Worm (Caenorhabditis elegans) whole organism, late embryonic: Measurements from ENCODE around the gene abhd-5.1.

Experiments used
- C08G9.2 ChIP-seq: sonication (generic microtip); optimal IDR thresholded peaks from 2 replicates; lab custom pipeline; 2016; ENCODE audit warnings: mild to moderate bottlenecking, missing genetic modification characterization, moderate library complexity, missing compliant biosample characterization
- C38D4.7 ChIP-seq: fragments of 200-800 bp; sonication (Bioruptor generic); optimal IDR thresholded peaks from 2 replicates; lab custom pipeline; 2018; ENCODE audit warnings: mild to moderate bottlenecking, missing genetic modification characterization, moderate library complexity, missing compliant biosample characterization
- T23F11.4 ChIP-seq: fragments of 200-800 bp; sonication (Bioruptor generic); optimal IDR thresholded peaks from 2 replicates; lab custom pipeline; 2018; ENCODE audit warnings: mild to moderate bottlenecking, missing genetic modification characterization, missing compliant biosample characterization
- ama-1 ChIP-seq: fragments of 150-350 bp; optimal IDR thresholded peaks from 2 replicates; lab custom pipeline; 2014
- ceh-18 ChIP-seq: sonication (generic microtip); optimal IDR thresholded peaks from 2 replicates; lab custom pipeline; 2016; ENCODE audit warnings: missing genetic modification characterization, missing compliant biosample characterization
- ceh-19 ChIP-seq: fragments of 200-800 bp; sonication (Bioruptor generic); optimal IDR thresholded peaks from 2 replicates; lab custom pipeline; 2018; ENCODE audit warnings: mild to moderate bottlenecking, missing genetic modification characterization, missing compliant biosample characterization
- ceh-22 ChIP-seq: sonication (generic microtip); optimal IDR thresholded peaks from 2 replicates; lab custom pipeline; 2017; ENCODE audit warnings: missing biosample characterization, missing genetic modification characterization
- ceh-30 ChIP-seq: fragments of 150-350 bp; optimal IDR thresholded peaks from 2 replicates; lab custom pipeline; 2014; ENCODE audit warnings: missing biosample characterization, missing genetic modification characterization
- ceh-31 ChIP-seq: sonication (generic microtip); optimal IDR thresholded peaks from 2 replicates; lab custom pipeline; 2016; ENCODE audit warnings: missing genetic modification characterization, missing compliant biosample characterization
- ceh-48 ChIP-seq: sonication (generic microtip); optimal IDR thresholded peaks from 2 replicates; lab custom pipeline; 2016; ENCODE audit warnings: missing genetic modification characterization, inconsistent platforms, missing compliant biosample characterization
- ceh-6 ChIP-seq: fragments of 200-800 bp; sonication (Bioruptor generic); optimal IDR thresholded peaks from 2 replicates; lab custom pipeline; 2018; ENCODE audit warnings: mild to moderate bottlenecking, missing genetic modification characterization, missing compliant biosample characterization
- ceh-9 ChIP-seq: sonication (generic microtip); optimal IDR thresholded peaks from 2 replicates; lab custom pipeline; 2016; ENCODE audit warnings: mild to moderate bottlenecking, missing genetic modification characterization, inconsistent platforms, missing compliant biosample characterization
- dve-1 ChIP-seq: sonication (generic microtip); optimal IDR thresholded peaks from 2 replicates; lab custom pipeline; 2017; ENCODE audit warnings: antibody characterized with exemption, mild to moderate bottlenecking, missing genetic modification characterization, missing compliant biosample characterization
- elt-2 ChIP-seq: sonication (generic microtip); optimal IDR thresholded peaks from 2 replicates; lab custom pipeline; 2016; ENCODE audit warnings: missing genetic modification reagents, missing genetic modification characterization, missing compliant biosample characterization
- elt-4 ChIP-seq: sonication (generic microtip); optimal IDR thresholded peaks from 2 replicates; lab custom pipeline; 2016; ENCODE audit warnings: missing genetic modification characterization, missing compliant biosample characterization
- ets-4 ChIP-seq: sonication (generic microtip); optimal IDR thresholded peaks from 2 replicates; lab custom pipeline; 2016; ENCODE audit warnings: missing genetic modification characterization, missing compliant biosample characterization
- eyg-1 ChIP-seq: sonication (generic microtip); optimal IDR thresholded peaks from 2 replicates; lab custom pipeline; 2016; ENCODE audit warnings: missing genotype, missing genetic modification characterization, missing compliant biosample characterization
- fax-1 ChIP-seq: sonication (generic microtip); optimal IDR thresholded peaks from 2 replicates; lab custom pipeline; 2016; ENCODE audit warnings: missing genotype, missing genetic modification characterization, missing compliant biosample characterization
- fkh-10 ChIP-seq: fragments of 150-350 bp; optimal IDR thresholded peaks from 2 replicates; lab custom pipeline; 2014; ENCODE audit warnings: missing biosample characterization, missing genetic modification reagents, missing genetic modification characterization
- fkh-6 ChIP-seq: sonication (generic microtip); optimal IDR thresholded peaks from 2 replicates; lab custom pipeline; 2016; ENCODE audit warnings: missing genetic modification characterization, missing compliant biosample characterization
- hlh-15 ChIP-seq: sonication (generic microtip); optimal IDR thresholded peaks from 2 replicates; lab custom pipeline; 2016; ENCODE audit warnings: missing genetic modification characterization, missing compliant biosample characterization
- hlh-30 ChIP-seq: sonication (generic microtip); optimal IDR thresholded peaks from 2 replicates; lab custom pipeline; 2017; ENCODE audit warnings: antibody characterized with exemption, missing genetic modification characterization, missing compliant biosample characterization; ENCODE audit not compliant: insufficient read depth
- hlh-6 ChIP-seq: sonication (generic microtip); optimal IDR thresholded peaks from 2 replicates; lab custom pipeline; 2016; ENCODE audit warnings: missing genotype, missing genetic modification characterization, missing compliant biosample characterization
- hlh-8 ChIP-seq: sonication (generic microtip); optimal IDR thresholded peaks from 2 replicates; lab custom pipeline; 2016; ENCODE audit warnings: missing genotype, missing genetic modification characterization, missing compliant biosample characterization
- lin-11 ChIP-seq: fragments of 200-800 bp; sonication (Bioruptor generic); optimal IDR thresholded peaks from 2 replicates; lab custom pipeline; 2018; ENCODE audit warnings: mild to moderate bottlenecking, missing genetic modification characterization, missing compliant biosample characterization
- madf-2 ChIP-seq: sonication (generic microtip); optimal IDR thresholded peaks from 2 replicates; lab custom pipeline; 2017; ENCODE audit warnings: missing genetic modification characterization, missing compliant biosample characterization
- mec-3 ChIP-seq: sonication (generic microtip); optimal IDR thresholded peaks from 2 replicates; lab custom pipeline; 2016; ENCODE audit warnings: borderline replicate concordance, missing genetic modification characterization, missing compliant biosample characterization
- nhr-11 ChIP-seq: fragments of 150-350 bp; optimal IDR thresholded peaks from 2 replicates; lab custom pipeline; 2014; ENCODE audit warnings: missing biosample characterization, missing genetic modification characterization
- nhr-232 ChIP-seq: sonication (generic microtip); optimal IDR thresholded peaks from 2 replicates; lab custom pipeline; 2016; ENCODE audit warnings: missing genetic modification characterization, missing compliant biosample characterization
- odd-2 ChIP-seq: sonication (generic microtip); optimal IDR thresholded peaks from 2 replicates; lab custom pipeline; 2017; ENCODE audit warnings: antibody characterized with exemption, mild to moderate bottlenecking, missing genetic modification characterization, missing compliant biosample characterization
- pag-3 ChIP-seq: sonication (generic microtip); optimal IDR thresholded peaks from 2 replicates; lab custom pipeline; 2016; ENCODE audit warnings: missing compliant biosample characterization, missing genetic modification characterization, borderline replicate concordance
- pha-2 ChIP-seq: sonication (generic microtip); optimal IDR thresholded peaks from 2 replicates; lab custom pipeline; 2017; ENCODE audit warnings: mild to moderate bottlenecking, missing genetic modification characterization, missing compliant biosample characterization
- pqm-1 ChIP-seq: sonication (generic microtip); optimal IDR thresholded peaks from 2 replicates; lab custom pipeline; 2016; ENCODE audit warnings: missing genetic modification characterization, missing compliant biosample characterization
- rnt-1 ChIP-seq: sonication (generic microtip); optimal IDR thresholded peaks from 2 replicates; lab custom pipeline; 2016; ENCODE audit warnings: missing genetic modification characterization, missing compliant biosample characterization
- sdc-2 ChIP-seq: sonication (generic microtip); optimal IDR thresholded peaks from 2 replicates; lab custom pipeline; 2016; ENCODE audit warnings: missing genotype, missing genetic modification characterization, missing compliant biosample characterization
- syd-9 ChIP-seq: sonication (generic microtip); optimal IDR thresholded peaks from 2 replicates; lab custom pipeline; 2016; ENCODE audit warnings: mild to moderate bottlenecking, missing genetic modification characterization, moderate library complexity, missing compliant biosample characterization
- tbx-2 ChIP-seq: sonication (generic microtip); optimal IDR thresholded peaks from 2 replicates; lab custom pipeline; 2016; ENCODE audit warnings: missing genetic modification characterization, missing compliant biosample characterization
- tbx-7 ChIP-seq: sonication (generic microtip); optimal IDR thresholded peaks from 2 replicates; lab custom pipeline; 2016; ENCODE audit warnings: missing genotype, missing genetic modification characterization, missing compliant biosample characterization
- ttx-3 ChIP-seq: sonication (generic microtip); optimal IDR thresholded peaks from 2 replicates; lab custom pipeline; 2016; ENCODE audit warnings: missing genetic modification reagents, missing genetic modification characterization, missing compliant biosample characterization
- unc-3 ChIP-seq, 2 experiments: fragments of 200-800 bp in 1 of 2; sonication (Bioruptor generic) in 1 of 2; sonication (generic microtip) in 1 of 2; conservative IDR thresholded peaks in 1 of 2; optimal IDR thresholded peaks in 1 of 2; 2 replicates each; pipeline versions ENCODE4 v1.3.6 to Lab custom; 2016 to 2022; ENCODE audit warnings: missing compliant biosample characterization in 2 of 2, missing genetic modification characterization in 2 of 2, missing genetic modification reagents in 1 of 2
- unc-42 ChIP-seq: sonication (generic microtip); optimal IDR thresholded peaks from 2 replicates; lab custom pipeline; 2016; ENCODE audit warnings: missing genotype, missing genetic modification characterization, missing compliant biosample characterization
- unc-55 ChIP-seq: sonication (generic microtip); optimal IDR thresholded peaks from 2 replicates; lab custom pipeline; 2017; ENCODE audit warnings: missing biosample characterization, missing genetic modification reagents, missing genetic modification characterization
- zip-5 ChIP-seq: sonication (generic microtip); optimal IDR thresholded peaks from 2 replicates; lab custom pipeline; 2016; ENCODE audit warnings: missing genetic modification characterization, missing compliant biosample characterization

abhd-5.1 gene

ce11 chrV:4834277-4834676 is 13.2 kb upstream of the abhd-5.1 start, which contains the start of gene C37H5.14:
C37H5.14 (minus strand) TSS chrV:4834377.
- TF ChIP-seq hlh-15 (no peak), C08G9.2 (tag; lab: Kevin White, UChicago) (no peak), ceh-30 (tag; lab: Kevin White, UChicago) (no peak), ceh-6 (GFP tag; lab: Kevin White, UChicago) (no peak), fkh-6 (tag; lab: Kevin White, UChicago) (no peak), ceh-31 (tag; lab: Kevin White, UChicago) (no peak), nhr-11 (tag; lab: Kevin White, UChicago) (no peak), hlh-8 (tag; lab: Kevin White, UChicago) (no peak), mec-3 (no peak), fax-1 (tag; lab: Kevin White, UChicago) (no peak), pqm-1 (tag; lab: Kevin White, UChicago) (no peak), ama-1 (no peak), unc-42 (no peak), pag-3 (no peak)

DNA sequence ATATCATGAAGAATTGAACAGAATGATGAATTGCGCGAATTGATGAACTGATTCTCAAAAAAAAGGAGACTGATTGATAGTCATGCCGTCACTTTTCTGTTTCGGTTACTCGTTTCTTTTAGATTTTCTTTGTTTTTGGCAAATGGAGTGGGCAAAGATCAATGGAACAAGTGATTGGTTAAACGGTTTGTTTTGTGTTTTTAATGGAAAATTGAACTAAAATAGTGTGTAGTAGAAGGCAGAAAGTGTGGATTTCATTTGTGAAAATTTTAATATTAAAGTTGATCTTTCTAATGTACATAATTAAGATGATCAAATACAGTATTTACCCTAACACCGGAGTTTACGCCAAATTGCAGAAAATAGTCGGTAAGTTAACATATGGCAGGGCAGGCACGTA is 7.5 kb upstream of the abhd-5.1 start, which contains the start of gene nas-9:
nas-9 (minus strand) TSS at position 101 of the 400 bp plus-strand sequence.
- TF ChIP-seq unc-3 (GFP tag; conservative IDR thresholded peaks at IDR 0.05; lab: Robert Waterston, UW) (no peak), unc-3 (tag; optimal IDR thresholded peaks at IDR 0.05; lab: Kevin White, UChicago) (no peak), mec-3 (no peak), lin-11 (no peak), unc-55 (GFP tag; lab: Kevin White, UChicago) (no peak), hlh-8 (tag; lab: Kevin White, UChicago) (no peak), hlh-15 (no peak), dve-1 (no peak), zip-5 (no peak), tbx-7 (no peak), C08G9.2 (tag; lab: Kevin White, UChicago) (no peak), elt-4 (tag; lab: Kevin White, UChicago) (no peak), pag-3 (no peak), rnt-1 (tag; lab: Kevin White, UChicago) (no peak), ceh-22 (tag; lab: Kevin White, UChicago) (no peak), ets-4 (no peak), nhr-232 (tag; lab: Kevin White, UChicago) (no peak), odd-2 (tag; lab: Kevin White, UChicago) (no peak), elt-2 (tag; lab: Kevin White, UChicago) (no peak), madf-2 (tag; lab: Kevin White, UChicago) (no peak), ceh-6 (GFP tag; lab: Kevin White, UChicago) (no peak)

- no peak for TF ChIP-seq pqm-1 (tag; lab: Kevin White, UChicago)
- no peak for TF ChIP-seq zip-5
- no peak for TF ChIP-seq pha-2 (tag; lab: Kevin White, UChicago)
- TF ChIP-seq ets-4: no peak
- TF ChIP-seq eyg-1 (tag; lab: Kevin White, UChicago): no peak
- no peak for TF ChIP-seq ceh-9 (tag; lab: Kevin White, UChicago)
- TF ChIP-seq hlh-6 (tag; lab: Kevin White, UChicago): no peak
- no peak for TF ChIP-seq mec-3
- TF ChIP-seq fkh-10 (GFP tag; lab: Kevin White, UChicago): no peak
- no peak for TF ChIP-seq ceh-30 (tag; lab: Kevin White, UChicago)
- no peak for TF ChIP-seq elt-2 (tag; lab: Kevin White, UChicago)
- no peak for TF ChIP-seq unc-55 (GFP tag; lab: Kevin White, UChicago)
- TF ChIP-seq tbx-2 (tag; lab: Kevin White, UChicago): no peak
- no peak for TF ChIP-seq ceh-18 (tag; lab: Kevin White, UChicago)
- no peak for TF ChIP-seq elt-4 (tag; lab: Kevin White, UChicago)
- TF ChIP-seq ttx-3 (tag; lab: Kevin White, UChicago): no peak
Observed at ce11 chrV:4841179-4841578, 6.3 kb upstream of the abhd-5.1 start, which contains the start of gene cwp-1. cwp-1 (minus strand) TSS chrV:4841279.

DNA sequence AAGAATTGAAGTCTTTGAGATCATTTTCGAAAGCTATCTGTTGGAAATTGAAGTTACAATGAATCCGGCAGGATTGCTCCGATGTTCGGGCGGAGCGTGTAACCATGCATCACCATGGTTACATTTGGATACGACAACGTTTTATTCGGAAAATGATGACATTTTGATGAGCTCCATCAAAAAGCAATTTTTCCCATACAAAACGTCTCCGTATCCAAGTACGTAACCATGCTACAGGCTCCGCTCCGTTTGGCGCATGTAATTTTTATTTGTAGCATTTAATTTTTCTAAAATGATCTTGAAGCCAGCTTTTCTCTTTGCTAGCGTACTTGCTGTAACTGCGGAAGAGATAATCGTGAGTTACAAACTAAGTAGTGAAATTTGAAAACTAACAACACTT is 4.9 kb upstream of the abhd-5.1 start, which contains the start of the genes cwp-2 and cwp-3:
cwp-2 (minus strand) TSS at position 101 of the 400 bp plus-strand sequence.
cwp-3 (plus strand) TSS at position 293 of the 400 bp plus-strand sequence.
- no peak for TF ChIP-seq nhr-232 (tag; lab: Kevin White, UChicago)
- no peak for TF ChIP-seq syd-9 (tag; lab: Kevin White, UChicago)
- no peak for TF ChIP-seq C38D4.7 (GFP tag; lab: Kevin White, UChicago)
- no peak for TF ChIP-seq sdc-2
- no peak for TF ChIP-seq ceh-19
- TF ChIP-seq elt-2 (tag; lab: Kevin White, UChicago): no peak
- no peak for TF ChIP-seq hlh-30 (tag; lab: Kevin White, UChicago)
- no peak for TF ChIP-seq eyg-1 (tag; lab: Kevin White, UChicago)
- TF ChIP-seq zip-5: no peak
- no peak for TF ChIP-seq ets-4
- no peak for TF ChIP-seq tbx-2 (tag; lab: Kevin White, UChicago)
- TF ChIP-seq T23F11.4: no peak
- TF ChIP-seq ceh-48 (tag; lab: Kevin White, UChicago): no peak
- no peak for TF ChIP-seq hlh-8 (tag; lab: Kevin White, UChicago)
- no peak for TF ChIP-seq ttx-3 (tag; lab: Kevin White, UChicago)
- TF ChIP-seq odd-2 (tag; lab: Kevin White, UChicago): no peak
- TF ChIP-seq, all 69 proteins: peak for 0
